Fruit fly (Drosophila melanogaster) whole organism, prepupa: ENCODE data around the gene CG14142.

Source experiments
- CG10631 ChIP-seq: fragments of 200-800 bp; sonication (Bioruptor generic); optimal IDR thresholded peaks from 2 replicates; lab custom pipeline; 2016; ENCODE audit warnings: missing biosample characterization, missing genetic modification characterization
- CG11294 ChIP-seq: fragments of 200-800 bp; sonication (Bioruptor generic); IDR thresholded peaks from 2 replicates; pipeline ENCODE4 v1.3.6; 2022; ENCODE audit warnings: missing biosample characterization, missing genetic modification characterization
- CG11762 ChIP-seq: fragments of 200-800 bp; sonication (Bioruptor generic); optimal IDR thresholded peaks from 3 replicates; lab custom pipeline; 2016; ENCODE audit warnings: missing biosample characterization, missing genetic modification characterization; ENCODE audit not compliant: insufficient read depth
- CG11902 ChIP-seq: fragments of 200-800 bp; sonication (Bioruptor generic); optimal IDR thresholded peaks from 3 replicates; lab custom pipeline; 2016; ENCODE audit warnings: missing biosample characterization, missing genetic modification characterization
- CG15336 ChIP-seq: fragments of 200-800 bp; sonication (Bioruptor generic); IDR thresholded peaks from 2 replicates; pipeline ENCODE4 v1.3.6; 2022; ENCODE audit warnings: missing biosample characterization, missing genetic modification characterization
- CG1621 ChIP-seq: fragments of 200-800 bp; sonication (Bioruptor generic); optimal IDR thresholded peaks from 3 replicates; lab custom pipeline; 2018; ENCODE audit warnings: missing biosample characterization, mild to moderate bottlenecking, missing genetic modification characterization
- CG16779 ChIP-seq: fragments of 200-800 bp; sonication (Bioruptor generic); optimal IDR thresholded peaks from 3 replicates; lab custom pipeline; 2017; ENCODE audit warnings: missing biosample characterization, mild to moderate bottlenecking, missing genetic modification characterization
- CG3032 ChIP-seq: fragments of 200-800 bp; optimal IDR thresholded peaks from 2 replicates; lab custom pipeline; 2019; ENCODE audit warnings: missing biosample characterization, mild to moderate bottlenecking, missing genetic modification characterization, moderate library complexity
- CG31627 ChIP-seq: fragments of 200-800 bp; sonication (Bioruptor generic); optimal IDR thresholded peaks from 3 replicates; lab custom pipeline; 2016; ENCODE audit warnings: missing biosample characterization, missing genetic modification characterization
- CG32006 ChIP-seq: fragments of 200-800 bp; sonication (Bioruptor generic); optimal IDR thresholded peaks from 3 replicates; lab custom pipeline; 2017; ENCODE audit warnings: missing biosample characterization, mild to moderate bottlenecking, missing genetic modification characterization
- CG34406 ChIP-seq: fragments of 200-800 bp; sonication (Bioruptor generic); optimal IDR thresholded peaks from 3 replicates; lab custom pipeline; 2016; ENCODE audit warnings: missing biosample characterization, missing genetic modification characterization
- CG3919 ChIP-seq: fragments of 200-800 bp; sonication (Bioruptor generic); optimal IDR thresholded peaks from 3 replicates; lab custom pipeline; 2016; ENCODE audit warnings: missing biosample characterization, missing genetic modification characterization
- CG6163 ChIP-seq: fragments of 200-800 bp; sonication (Bioruptor generic); IDR thresholded peaks from 3 replicates; pipeline ENCODE4 v1.3.6; 2022; ENCODE audit warnings: missing biosample characterization, missing genetic modification characterization
- CG6854 ChIP-seq: fragments of 200-800 bp; sonication (Bioruptor generic); optimal IDR thresholded peaks from 2 replicates; lab custom pipeline; 2017; ENCODE audit warnings: missing biosample characterization, mild to moderate bottlenecking, missing genetic modification characterization
- CG8119 ChIP-seq: fragments of 200-800 bp; sonication (Bioruptor generic); IDR thresholded peaks from 3 replicates; pipeline ENCODE4 v1.3.6; 2022; ENCODE audit warnings: missing biosample characterization, missing genetic modification characterization
- CG8632 ChIP-seq: fragments of 200-800 bp; sonication (Bioruptor generic); optimal IDR thresholded peaks from 3 replicates; lab custom pipeline; 2016; ENCODE audit warnings: missing biosample characterization, missing genetic modification characterization
- CG9139 ChIP-seq: fragments of 200-800 bp; sonication (Bioruptor generic); optimal IDR thresholded peaks from 3 replicates; lab custom pipeline; 2017; ENCODE audit warnings: missing biosample characterization, mild to moderate bottlenecking, missing genetic modification characterization
- Eip75B ChIP-seq: fragments of 200-800 bp; sonication (Bioruptor generic); optimal IDR thresholded peaks from 3 replicates; lab custom pipeline; 2016; ENCODE audit warnings: missing biosample characterization, missing genetic modification characterization
- Eip78C ChIP-seq: fragments of 200-800 bp; sonication (Bioruptor generic); peaks from one replicate; lab custom pipeline; 2016; ENCODE audit warnings: missing biosample characterization, missing genetic modification characterization
- Eip93F ChIP-seq: fragments of 200-800 bp; sonication (Bioruptor generic); optimal IDR thresholded peaks from 2 replicates; lab custom pipeline; 2016; ENCODE audit warnings: missing biosample characterization, mild to moderate bottlenecking, missing genetic modification characterization
- Ets96B ChIP-seq: fragments of 200-800 bp; optimal IDR thresholded peaks from 2 replicates; lab custom pipeline; 2019; ENCODE audit warnings: missing biosample characterization, mild to moderate bottlenecking, missing genetic modification characterization, moderate library complexity
- Gug ChIP-seq: fragments of 200-800 bp; sonication (Bioruptor generic); IDR thresholded peaks from 2 replicates; pipeline ENCODE4 v1.3.6; 2022; ENCODE audit warnings: missing biosample characterization, missing genetic modification characterization
- Lpt ChIP-seq: fragments of 200-800 bp; sonication (Bioruptor generic); optimal IDR thresholded peaks from 3 replicates; lab custom pipeline; 2016; ENCODE audit warnings: missing biosample characterization, missing genetic modification characterization
- Smox ChIP-seq: fragments of 200-800 bp; sonication (Bioruptor generic); optimal IDR thresholded peaks from 3 replicates; lab custom pipeline; 2016; ENCODE audit warnings: missing biosample characterization, missing genetic modification characterization
- Sox102F ChIP-seq: fragments of 200-800 bp; sonication (Bioruptor generic); optimal IDR thresholded peaks from 2 replicates; lab custom pipeline; 2016; ENCODE audit warnings: missing biosample characterization, mild to moderate bottlenecking, missing genetic modification characterization
- Sox14 ChIP-seq: fragments of 200-800 bp; sonication (Bioruptor generic); optimal IDR thresholded peaks from 3 replicates; lab custom pipeline; 2016; ENCODE audit warnings: missing biosample characterization, missing genetic modification characterization
- Sox15 ChIP-seq: fragments of 200-800 bp; sonication (Bioruptor generic); optimal IDR thresholded peaks from 3 replicates; lab custom pipeline; 2016; ENCODE audit warnings: missing biosample characterization, missing genetic modification characterization
- acj6 ChIP-seq: fragments of 200-800 bp; sonication (Bioruptor generic); optimal IDR thresholded peaks from 3 replicates; lab custom pipeline; 2016; ENCODE audit warnings: missing biosample characterization, missing genetic modification characterization
- cyc ChIP-seq: fragments of 200-800 bp; sonication (Bioruptor generic); optimal IDR thresholded peaks from 3 replicates; lab custom pipeline; 2016; ENCODE audit warnings: missing biosample characterization, missing genetic modification characterization
- dac ChIP-seq: fragments of 200-800 bp; sonication (Bioruptor generic); optimal IDR thresholded peaks from 2 replicates; lab custom pipeline; 2017; ENCODE audit warnings: missing biosample characterization, mild to moderate bottlenecking, missing genetic modification characterization
- dsx ChIP-seq: fragments of 200-800 bp; optimal IDR thresholded peaks from 3 replicates; lab custom pipeline; 2019; ENCODE audit warnings: missing biosample characterization, mild to moderate bottlenecking, missing genetic modification characterization, moderate library complexity; ENCODE audit not compliant: poor library complexity, severe bottlenecking
- eg ChIP-seq: fragments of 200-800 bp; sonication (Bioruptor generic); IDR thresholded peaks from 3 replicates; pipeline ENCODE4 v1.3.6; 2022; ENCODE audit warnings: missing biosample characterization, missing genetic modification characterization
- esn ChIP-seq: fragments of 200-800 bp; sonication (Bioruptor generic); optimal IDR thresholded peaks from 2 replicates; lab custom pipeline; 2016; ENCODE audit warnings: missing biosample characterization, mild to moderate bottlenecking, missing genetic modification characterization, moderate library complexity
- fd59A ChIP-seq: fragments of 200-800 bp; sonication (Bioruptor generic); optimal IDR thresholded peaks from 2 replicates; lab custom pipeline; 2017; ENCODE audit warnings: missing biosample characterization, mild to moderate bottlenecking, missing genetic modification characterization, missing genetic modification reagents
- fd85E ChIP-seq: fragments of 200-800 bp; sonication (Bioruptor generic); optimal IDR thresholded peaks from 3 replicates; lab custom pipeline; 2016; ENCODE audit warnings: missing biosample characterization, missing genetic modification characterization
- fkh ChIP-seq: fragments of 200-800 bp; sonication (Bioruptor generic); optimal IDR thresholded peaks from 3 replicates; lab custom pipeline; 2017; ENCODE audit warnings: missing biosample characterization, mild to moderate bottlenecking, missing genetic modification characterization, moderate library complexity
- lz ChIP-seq: fragments of 200-800 bp; sonication (Bioruptor generic); optimal IDR thresholded peaks from 3 replicates; lab custom pipeline; 2016; ENCODE audit warnings: missing biosample characterization, missing genetic modification characterization
- net ChIP-seq: fragments of 200-800 bp; sonication (Bioruptor generic); optimal IDR thresholded peaks from 3 replicates; lab custom pipeline; 2016; ENCODE audit warnings: missing biosample characterization, missing genetic modification characterization
- pdm3 ChIP-seq: fragments of 200-800 bp; sonication (Bioruptor generic); optimal IDR thresholded peaks from 3 replicates; lab custom pipeline; 2016; ENCODE audit warnings: missing biosample characterization, missing genetic modification characterization
- salr ChIP-seq, 2 experiments: fragments of 200-800 bp; sonication (Bioruptor generic); optimal IDR thresholded peaks; 3 replicates each; lab custom pipeline; 2016 to 2018; ENCODE audit warnings: missing biosample characterization in 2 of 2, missing genetic modification characterization in 2 of 2, mild to moderate bottlenecking in 1 of 2
- ss ChIP-seq, 2 experiments: fragments of 200-800 bp; sonication (Bioruptor generic); optimal IDR thresholded peaks; 2 replicates in 1 of 2; 3 replicates in 1 of 2; lab custom pipeline; 2017 to 2018; ENCODE audit warnings: mild to moderate bottlenecking in 2 of 2, missing biosample characterization in 2 of 2, missing genetic modification characterization in 2 of 2, moderate library complexity in 1 of 2
- topi ChIP-seq: fragments of 200-800 bp; sonication (Bioruptor generic); optimal IDR thresholded peaks from 3 replicates; lab custom pipeline; 2016; ENCODE audit warnings: missing biosample characterization, missing genetic modification characterization

The CG14142 gene

dm6 chr3L:11205608-11206336, 32.5 kb downstream of the CG14142 start, which contains the start of gene Plod (continued):
- TF ChIP-seq fd59A (GFP tag; lab: Kevin White, UChicago), result no peak
- TF ChIP-seq CG11762 (GFP tag; lab: Kevin White, UChicago), result no peak
- peak; percentile 55; the same call in 2 of the 3 replicates for TF ChIP-seq CG6163 (GFP tag; lab: Robert Waterston, UW)
- TF ChIP-seq CG3919 (GFP tag; lab: Kevin White, UChicago), result peak; percentile 28
- no peak for TF ChIP-seq CG11294 (GFP tag; lab: Robert Waterston, UW)
- no peak for TF ChIP-seq Sox15 (GFP tag; lab: Kevin White, UChicago)
- no peak for TF ChIP-seq CG8632
- no peak for TF ChIP-seq Gug (GFP tag; lab: Robert Waterston, UW)
- no peak for TF ChIP-seq CG11902
- no peak for TF ChIP-seq Smox (GFP tag; lab: Kevin White, UChicago)
- TF ChIP-seq CG31627 (GFP tag; lab: Kevin White, UChicago), result peak; percentile 19
- TF ChIP-seq net (GFP tag; lab: Kevin White, UChicago), result no peak
- no peak for TF ChIP-seq CG9139 (GFP tag; lab: Kevin White, UChicago)
- peak; percentile 67 for TF ChIP-seq Eip78C
- no peak for TF ChIP-seq pdm3 (GFP tag; lab: Kevin White, UChicago)
- no peak for TF ChIP-seq salr (GFP tag; optimal IDR thresholded peaks at IDR 0.05; lab: Kevin White, UChicago)
- no peak for TF ChIP-seq Lpt (GFP tag; lab: Kevin White, UChicago)
- no peak for TF ChIP-seq fd85E
- no peak for TF ChIP-seq Sox102F (GFP tag; lab: Kevin White, UChicago)
- TF ChIP-seq Ets96B (tag; lab: Kevin White, UChicago), result no peak
- peak; percentile 30; the same call in 1 of the 2 replicates for TF ChIP-seq CG15336 (GFP tag; lab: Robert Waterston, UW)
- no peak for TF ChIP-seq CG16779 (tag; lab: Kevin White, UChicago)
- no peak for TF ChIP-seq CG10631 (GFP tag; lab: Kevin White, UChicago)

dm6 chr3L:11210517-11210916, 37.2 kb downstream of the CG14142 start, which contains the start of the genes Ube3a and CG7600:
Ube3a (minus strand) TSS chr3L:11210583.
CG7600 (plus strand) TSS chr3L:11210786.
- TF ChIP-seq CG3032, result peak; percentile 31
- TF ChIP-seq CG3919 (GFP tag; lab: Kevin White, UChicago), result peak; percentile 48
- no peak for TF ChIP-seq CG34406 (GFP tag; lab: Kevin White, UChicago)
- peak; percentile 40 for TF ChIP-seq Eip75B (GFP tag; lab: Kevin White, UChicago)
- TF ChIP-seq dac (GFP tag; lab: Kevin White, UChicago), result peak; percentile 13
- peak; percentile 32; the same call in 1 of the 2 replicates for TF ChIP-seq CG15336 (GFP tag; lab: Robert Waterston, UW)
- peak; percentile 22 for TF ChIP-seq dsx
- peak; percentile 59 for TF ChIP-seq esn
- TF ChIP-seq eg (GFP tag; lab: Robert Waterston, UW), result 0 out of 3 replicates have a peak, but pooled peaks have one; percentile 21
- peak; percentile 15 for TF ChIP-seq CG32006 (GFP tag; lab: Kevin White, UChicago)
- peak; percentile 16 for TF ChIP-seq Sox14
- TF ChIP-seq cyc, result peak; percentile 8
- no peak for TF ChIP-seq Eip93F (GFP tag; lab: Kevin White, UChicago)
- TF ChIP-seq CG8119, result peak; percentile 40; the same call in 2 of the 3 replicates
- TF ChIP-seq acj6 (GFP tag; lab: Kevin White, UChicago), result peak; percentile 11
- TF ChIP-seq ss (GFP tag; optimal IDR thresholded peaks at IDR 0.05; lab: Kevin White, UChicago), result peak in 1 of 2 experiments; percentile 55
- peak; percentile 71 for TF ChIP-seq Eip78C
- no peak for TF ChIP-seq CG11762 (GFP tag; lab: Kevin White, UChicago)
- peak; percentile 28 for TF ChIP-seq Ets96B (tag; lab: Kevin White, UChicago)
- peak; percentile 51 for TF ChIP-seq topi (GFP tag; lab: Kevin White, UChicago)
- TF ChIP-seq lz (GFP tag; lab: Kevin White, UChicago), result peak; percentile 44
- peak; percentile 43; the same call in 1 of the 3 replicates for TF ChIP-seq CG6163 (GFP tag; lab: Robert Waterston, UW)
- peak; percentile 75 for TF ChIP-seq fkh (GFP tag; lab: Kevin White, UChicago)
- TF ChIP-seq Lpt (GFP tag; lab: Kevin White, UChicago), result no peak
- peak; percentile 97 for TF ChIP-seq CG1621 (tag; lab: Kevin White, UChicago)
- TF ChIP-seq Gug (GFP tag; lab: Robert Waterston, UW), result no peak
- no peak for TF ChIP-seq CG9139 (GFP tag; lab: Kevin White, UChicago)
- TF ChIP-seq CG6854 (GFP tag; lab: Kevin White, UChicago), result peak; percentile 61
- TF ChIP-seq, all 60 proteins: peak for 22
